Worm (Caenorhabditis elegans): Measurements from ENCODE around the gene sdz-18.

ce11 chrII:1691011-1691410 is 15.3 kb downstream of the sdz-18 start, which contains the start of gene fbxc-22:
- TF ChIP-seq elt-1 (tag; optimal IDR thresholded peaks at IDR 0.05), result no peak
- TF ChIP-seq nhr-77 (tag; optimal IDR thresholded peaks at IDR 0.05), result no peak
- no peak for TF ChIP-seq unc-62 (GFP tag; optimal IDR thresholded peaks at IDR 0.05)
- no peak for TF ChIP-seq skn-1 (tag; optimal IDR thresholded peaks at IDR 0.05)
- no peak for TF ChIP-seq fos-1 (tag; optimal IDR thresholded peaks at IDR 0.05)
- no peak for TF ChIP-seq nhr-28 (tag; optimal IDR thresholded peaks at IDR 0.05)
- TF ChIP-seq lin-15B (tag; optimal IDR thresholded peaks at IDR 0.05), result no peak
